Worm (Caenorhabditis elegans): ENCODE results near the gene Y50E8A.2.

ce11 chrV:14712316-14712715 lies 16.3 kb downstream of the Y50E8A.2 start, which contains the start of gene R08A2.5:
- TF ChIP-seq die-1 (tag; optimal IDR thresholded peaks at IDR 0.05) = no peak
- no peak for TF ChIP-seq hsf-1 (GFP tag; IDR thresholded peaks at IDR 0.05)
- TF ChIP-seq snpc-3.4 (tag; optimal IDR thresholded peaks at IDR 0.05) = no peak
- no peak for TF ChIP-seq B0035.1 (tag; optimal IDR thresholded peaks at IDR 0.05)
- TF ChIP-seq madf-10 (tag; optimal IDR thresholded peaks at IDR 0.05) = no peak
- no peak for TF ChIP-seq cebp-2 (GFP tag; IDR thresholded peaks at IDR 0.05)
- no peak for TF ChIP-seq nfyb-1 (GFP tag; IDR thresholded peaks at IDR 0.05)
- TF ChIP-seq akir-1 (GFP tag; optimal IDR thresholded peaks at IDR 0.05) = no peak
